Fruit fly (Drosophila melanogaster) S2 (cell line): ENCODE data around the gene CG17549.

Source experiments
- CG8478 ChIP-seq: fragments of >200 bp; optimal IDR thresholded peaks from 2 replicates; lab custom pipeline; 2018
- CTCF ChIP-seq, 2 experiments: fragments of >200 bp; optimal IDR thresholded peaks; 2 replicates each; lab custom pipeline; 2018

- no peak for TF ChIP-seq CG8478 (lab: Kevin White, UChicago)
- no peak for TF ChIP-seq CTCF (optimal IDR thresholded peaks at IDR 0.05; lab: Kevin White, UChicago)
Observed at dm6 chr2L:19403398-19403797, 13.5 kb upstream of the CG17549 start.
